Worm (Caenorhabditis elegans): ENCODE results near the gene irld-22.

ce11 chrV:3870359-3870758 is 29.6 kb downstream of the irld-22 start:
- TF ChIP-seq Y95B8A.8 (GFP tag; IDR thresholded peaks at IDR 0.05) (no peak), C17E4.6 (GFP tag; IDR thresholded peaks at IDR 0.05) (no peak), ztf-26 (tag; optimal IDR thresholded peaks at IDR 0.05) (no peak), ZK185.1 (tag; optimal IDR thresholded peaks at IDR 0.05; ENCODE audit: poor library complexity, severe bottlenecking) (no peak), ztf-25 (GFP tag; IDR thresholded peaks at IDR 0.05) (no peak), ceh-40 (GFP tag; IDR thresholded peaks at IDR 0.05) (no peak), athp-1 (tag; optimal IDR thresholded peaks at IDR 0.05) (no peak), F39B2.1 (GFP tag; IDR thresholded peaks at IDR 0.05) (no peak), hlh-26 (GFP tag; conservative IDR thresholded peaks at IDR 0.05) (no peak), xnd-1 (tag; optimal IDR thresholded peaks at IDR 0.05) (no peak), pha-4 (tag; optimal IDR thresholded peaks at IDR 0.05) (no peak), ama-1 (optimal IDR thresholded peaks at IDR 0.05) (no peak), ama-1 (GFP tag; optimal IDR thresholded peaks at IDR 0.05) (no peak)

All from whole organism, young adult.